Fruit fly (Drosophila melanogaster) Kc167 (cell line): ENCODE measurements around the gene pr.

Source experiments
- Myc ChIP-seq: fragments of >200 bp; optimal IDR thresholded peaks from 2 replicates; lab custom pipeline; 2017; ENCODE audit warnings: missing external identifiers
- Sin3A ChIP-seq: fragments of >200 bp; optimal IDR thresholded peaks from 2 replicates; lab custom pipeline; 2018; ENCODE audit warnings: missing external identifiers
- h ChIP-seq: fragments of >200 bp; optimal IDR thresholded peaks from 3 replicates; lab custom pipeline; 2018; ENCODE audit warnings: missing external identifiers
- insv ChIP-seq: fragments of >200 bp; optimal IDR thresholded peaks from 3 replicates; lab custom pipeline; 2018; ENCODE audit warnings: missing external identifiers
- psq ChIP-seq: fragments of >200 bp; optimal IDR thresholded peaks from 2 replicates; lab custom pipeline; 2017; ENCODE audit warnings: missing external identifiers
- ttk ChIP-seq: sonication (Bioruptor generic); optimal IDR thresholded peaks from 2 replicates; lab custom pipeline; 2017; ENCODE audit warnings: missing external identifiers

dm6 chr2L:20115865-20116264 lies 40.6 kb upstream of the pr start:
- TF ChIP-seq psq (lab: Kevin White, UChicago) (no peak), Myc (lab: Kevin White, UChicago) (no peak), ttk (lab: Kevin White, UChicago) (no peak), Sin3A (lab: Kevin White, UChicago) (no peak), h (lab: Kevin White, UChicago) (no peak), insv (lab: Kevin White, UChicago) (no peak)
